Fruit fly (Drosophila melanogaster) whole organism, adult: ENCODE measurements around the gene RFeSP.

Source experiments
- CG11617 ChIP-seq: fragments of 200-800 bp; sonication (Bioruptor generic); optimal IDR thresholded peaks from 2 replicates; lab custom pipeline; 2017; ENCODE audit warnings: mild to moderate bottlenecking, missing biosample characterization, missing genetic modification reagents, missing genetic modification characterization
- CG12768 ChIP-seq: fragments of 200-800 bp; sonication (Bioruptor generic); optimal IDR thresholded peaks from 2 replicates; lab custom pipeline; 2017; ENCODE audit warnings: missing biosample characterization, missing genetic modification characterization, mild to moderate bottlenecking, moderate library complexity, missing genetic modification reagents
- CG14711 ChIP-seq: fragments of 200-800 bp; sonication (Bioruptor generic); optimal IDR thresholded peaks from 2 replicates; lab custom pipeline; 2018; ENCODE audit warnings: missing biosample characterization, mild to moderate bottlenecking, missing genetic modification characterization, moderate library complexity
- CG1620 ChIP-seq: fragments of 200-800 bp; sonication (Bioruptor generic); optimal IDR thresholded peaks from 2 replicates; lab custom pipeline; 2016; ENCODE audit warnings: missing biosample characterization, missing genetic modification characterization
- CG33017 ChIP-seq: fragments of 200-800 bp; sonication (Bioruptor generic); optimal IDR thresholded peaks from 2 replicates; lab custom pipeline; 2018; ENCODE audit warnings: missing biosample characterization, mild to moderate bottlenecking, missing genetic modification characterization, moderate library complexity
- CG5204 ChIP-seq: fragments of 200-800 bp; sonication (Bioruptor generic); optimal IDR thresholded peaks from 2 replicates; lab custom pipeline; 2016; ENCODE audit warnings: missing biosample characterization, missing genetic modification characterization
- CG7045 ChIP-seq: fragments of 200-800 bp; sonication (Bioruptor generic); optimal IDR thresholded peaks from 2 replicates; lab custom pipeline; 2017; ENCODE audit warnings: missing biosample characterization, mild to moderate bottlenecking, missing genetic modification characterization
- CG7101 ChIP-seq: fragments of 200-800 bp; sonication (Bioruptor generic); optimal IDR thresholded peaks from 2 replicates; lab custom pipeline; 2018; ENCODE audit warnings: missing biosample characterization, mild to moderate bottlenecking, missing genetic modification characterization, moderate library complexity
- Clk ChIP-seq: fragments of 200-800 bp; sonication (Bioruptor generic); optimal IDR thresholded peaks from 2 replicates; lab custom pipeline; 2017; ENCODE audit warnings: missing biosample characterization, missing genetic modification characterization
- Crg-1 ChIP-seq: fragments of 200-800 bp; sonication (Bioruptor generic); optimal IDR thresholded peaks from 2 replicates; lab custom pipeline; 2016; ENCODE audit warnings: missing biosample characterization, missing genetic modification characterization
- Hr96 ChIP-seq: fragments of 200-800 bp; sonication (Bioruptor generic); optimal IDR thresholded peaks from 2 replicates; lab custom pipeline; 2016; ENCODE audit warnings: missing biosample characterization, missing genetic modification characterization
- Mnt ChIP-seq: fragments of 200-800 bp; sonication (Bioruptor generic); optimal IDR thresholded peaks from 2 replicates; lab custom pipeline; 2016; ENCODE audit warnings: missing biosample characterization, mild to moderate bottlenecking, missing genetic modification characterization
- bab1 ChIP-seq: fragments of 200-800 bp; sonication (Bioruptor generic); optimal IDR thresholded peaks from 3 replicates; lab custom pipeline; 2019; ENCODE audit warnings: missing biosample characterization, mild to moderate bottlenecking, missing genetic modification characterization, moderate library complexity
- cic ChIP-seq: fragments of 200-800 bp; sonication (Bioruptor generic); optimal IDR thresholded peaks from 2 replicates; lab custom pipeline; 2017; ENCODE audit warnings: missing biosample characterization, mild to moderate bottlenecking, missing genetic modification characterization, moderate library complexity
- cnc ChIP-seq, 2 experiments: fragments of >200 bp; optimal IDR thresholded peaks; 2 replicates each; lab custom pipeline; 2017
- kay ChIP-seq: fragments of 200-800 bp; sonication (Bioruptor generic); peaks from one replicate; lab custom pipeline; 2016; ENCODE audit warnings: missing biosample characterization, missing genetic modification characterization, borderline replicate concordance
- ovo ChIP-seq: fragments of 200-800 bp; sonication (Bioruptor generic); optimal IDR thresholded peaks from 2 replicates; lab custom pipeline; 2016; ENCODE audit warnings: missing biosample characterization, missing genetic modification characterization
- pad ChIP-seq: fragments of 200-800 bp; sonication (Bioruptor generic); optimal IDR thresholded peaks from 3 replicates; lab custom pipeline; 2017; ENCODE audit warnings: missing biosample characterization, missing genetic modification characterization, mild to moderate bottlenecking, moderate library complexity, missing genetic modification reagents
- tj ChIP-seq: fragments of 200-800 bp; sonication (Bioruptor generic); optimal IDR thresholded peaks from 3 replicates; lab custom pipeline; 2017; ENCODE audit warnings: missing biosample characterization, mild to moderate bottlenecking, missing genetic modification characterization, moderate library complexity
- toe ChIP-seq: fragments of 200-800 bp; sonication (Bioruptor generic); optimal IDR thresholded peaks from 2 replicates; lab custom pipeline; 2016; ENCODE audit warnings: missing biosample characterization, missing genetic modification characterization

RFeSP gene

DNA sequence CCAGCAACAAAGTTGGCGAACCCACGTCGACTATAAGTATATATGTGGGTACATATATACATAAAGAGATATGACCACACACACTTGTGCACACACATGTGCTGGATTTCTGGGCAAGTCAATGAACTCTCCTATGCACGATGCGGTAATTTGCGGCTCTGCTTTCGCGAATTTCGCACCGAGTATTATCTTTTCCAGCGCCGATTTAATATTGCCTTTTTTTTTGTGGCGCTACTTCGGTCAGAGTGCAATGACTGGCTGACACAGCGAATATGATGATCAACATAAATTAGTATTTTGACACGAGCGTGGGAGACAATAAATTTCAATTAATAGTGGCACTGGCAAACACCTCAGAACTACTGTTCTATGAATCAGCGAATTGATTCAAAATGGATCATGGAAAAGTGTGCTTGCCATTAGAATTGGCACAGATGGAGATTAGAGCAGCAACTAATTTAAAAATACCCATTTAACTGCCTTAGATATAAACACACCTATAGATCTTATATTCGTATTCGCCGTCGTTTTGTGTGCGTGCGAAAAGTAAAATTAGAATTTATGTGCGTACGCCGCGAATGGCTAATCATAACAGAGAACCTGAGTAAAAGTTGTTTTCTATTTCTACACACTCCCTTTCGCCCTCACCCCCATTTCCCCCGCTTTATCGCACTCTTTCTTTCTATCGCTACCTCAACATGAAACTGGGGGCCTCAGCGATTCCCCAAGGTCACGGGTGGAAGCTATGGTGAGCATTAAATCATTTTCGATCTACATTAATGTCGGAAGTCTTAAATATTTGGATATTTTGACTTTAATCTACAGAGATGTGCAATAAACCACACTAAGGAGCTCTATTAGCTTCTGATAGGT is 17.7 kb upstream of the RFeSP start:
- no peak for TF ChIP-seq CG7101
- TF ChIP-seq ovo (GFP tag; lab: Kevin White, UChicago), result no peak
- no peak for TF ChIP-seq bab1
- no peak for TF ChIP-seq cic (GFP tag; lab: Kevin White, UChicago)
- TF ChIP-seq Mnt (GFP tag; lab: Kevin White, UChicago), result no peak
- TF ChIP-seq CG7045 (GFP tag; lab: Kevin White, UChicago), result no peak
- TF ChIP-seq CG14711, result no peak
- TF ChIP-seq CG12768 (GFP tag; lab: Kevin White, UChicago), result no peak

dm6 chr2L:1630576-1630975 is 16.6 kb upstream of the RFeSP start:
- TF ChIP-seq Clk (GFP tag; lab: Kevin White, UChicago) (no peak), CG14711 (no peak), ovo (GFP tag; lab: Kevin White, UChicago) (no peak), CG12768 (GFP tag; lab: Kevin White, UChicago) (no peak), CG1620 (GFP tag; lab: Kevin White, UChicago) (no peak), CG5204 (GFP tag; lab: Kevin White, UChicago) (no peak), Hr96 (GFP tag; lab: Kevin White, UChicago) (no peak), CG7101 (no peak), tj (GFP tag; lab: Kevin White, UChicago) (no peak), toe (GFP tag; lab: Kevin White, UChicago) (no peak), CG7045 (GFP tag; lab: Kevin White, UChicago) (no peak), CG11617 (GFP tag; lab: Kevin White, UChicago) (no peak), pad (no peak), cnc (optimal IDR thresholded peaks at IDR 0.05; lab: Kevin White, UChicago) (no peak), Crg-1 (GFP tag; lab: Kevin White, UChicago) (no peak), bab1 (no peak)

DNA sequence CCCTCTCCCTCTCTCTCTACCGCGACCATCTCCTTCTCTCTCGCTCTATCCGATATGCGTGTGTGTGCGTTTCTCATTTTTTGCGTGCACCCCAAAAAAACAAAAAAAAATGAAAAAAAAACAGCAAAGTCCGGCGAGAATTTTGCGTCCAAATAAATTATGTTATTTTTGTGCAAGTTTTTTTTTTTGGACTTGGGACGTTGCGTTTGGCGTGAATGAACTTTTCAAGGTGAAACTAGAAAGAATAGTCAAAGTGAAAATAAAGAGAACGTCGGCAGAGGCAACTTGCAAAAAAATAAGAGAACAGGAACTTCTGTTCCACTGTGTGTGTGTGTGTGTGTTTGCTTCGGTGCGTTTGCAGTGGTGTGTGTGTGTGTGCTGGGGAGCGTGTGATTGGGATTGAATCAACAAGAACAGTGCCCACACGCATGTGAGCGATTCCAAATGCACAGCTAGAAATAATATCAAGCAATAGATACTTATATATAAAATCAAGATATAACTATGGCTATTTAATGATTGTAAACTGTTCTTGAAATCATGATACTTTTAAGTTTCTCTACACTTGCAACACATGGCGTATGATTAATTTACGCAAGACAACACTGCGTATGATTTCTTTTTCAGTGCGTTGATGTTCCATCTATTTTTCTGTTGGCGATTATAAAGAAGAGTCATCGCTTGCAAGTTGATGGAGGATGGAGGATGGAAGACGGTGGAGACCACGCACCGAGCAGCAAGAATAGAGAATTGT is 15.4 kb upstream of the RFeSP start:
- no peak for TF ChIP-seq Clk (GFP tag; lab: Kevin White, UChicago)
- no peak for TF ChIP-seq cic (GFP tag; lab: Kevin White, UChicago)
- no peak for TF ChIP-seq cnc (optimal IDR thresholded peaks at IDR 0.05; lab: Kevin White, UChicago)
- no peak for TF ChIP-seq CG33017 (tag; lab: Kevin White, UChicago)
- no peak for TF ChIP-seq Mnt (GFP tag; lab: Kevin White, UChicago)
- TF ChIP-seq bab1, result no peak
- TF ChIP-seq CG7101, result no peak
- TF ChIP-seq Crg-1 (GFP tag; lab: Kevin White, UChicago), result no peak
- no peak for TF ChIP-seq CG1620 (GFP tag; lab: Kevin White, UChicago)
- TF ChIP-seq CG11617 (GFP tag; lab: Kevin White, UChicago), result no peak
- no peak for TF ChIP-seq tj (GFP tag; lab: Kevin White, UChicago)
- no peak for TF ChIP-seq Hr96 (GFP tag; lab: Kevin White, UChicago)
- TF ChIP-seq CG7045 (GFP tag; lab: Kevin White, UChicago), result no peak
- no peak for TF ChIP-seq kay (GFP tag; lab: Kevin White, UChicago)
- no peak for TF ChIP-seq ovo (GFP tag; lab: Kevin White, UChicago)
- no peak for TF ChIP-seq pad

dm6 chr2L:1628502-1628864 is 14.5 kb upstream of the RFeSP start:
- no peak for TF ChIP-seq cic (GFP tag; lab: Kevin White, UChicago)
- TF ChIP-seq Mnt (GFP tag; lab: Kevin White, UChicago), result no peak
- no peak for TF ChIP-seq ovo (GFP tag; lab: Kevin White, UChicago)
- TF ChIP-seq CG12768 (GFP tag; lab: Kevin White, UChicago), result no peak
- no peak for TF ChIP-seq CG7045 (GFP tag; lab: Kevin White, UChicago)
- TF ChIP-seq CG11617 (GFP tag; lab: Kevin White, UChicago), result no peak
- no peak for TF ChIP-seq bab1
- no peak for TF ChIP-seq Hr96 (GFP tag; lab: Kevin White, UChicago)
- TF ChIP-seq kay (GFP tag; lab: Kevin White, UChicago), result no peak
- no peak for TF ChIP-seq CG33017 (tag; lab: Kevin White, UChicago)
- TF ChIP-seq CG5204 (GFP tag; lab: Kevin White, UChicago), result no peak
- no peak for TF ChIP-seq tj (GFP tag; lab: Kevin White, UChicago)
- TF ChIP-seq pad, result no peak
- no peak for TF ChIP-seq CG1620 (GFP tag; lab: Kevin White, UChicago)
- TF ChIP-seq CG7101, result no peak
- TF ChIP-seq Clk (GFP tag; lab: Kevin White, UChicago), result no peak
- TF ChIP-seq cnc (optimal IDR thresholded peaks at IDR 0.05; lab: Kevin White, UChicago), result no peak
- TF ChIP-seq Crg-1 (GFP tag; lab: Kevin White, UChicago), result no peak
- no peak for TF ChIP-seq CG14711
- TF ChIP-seq toe (GFP tag; lab: Kevin White, UChicago), result no peak

- no peak for TF ChIP-seq CG7045 (GFP tag; lab: Kevin White, UChicago)
- no peak for TF ChIP-seq ovo (GFP tag; lab: Kevin White, UChicago)
- no peak for TF ChIP-seq CG11617 (GFP tag; lab: Kevin White, UChicago)
- TF ChIP-seq CG12768 (GFP tag; lab: Kevin White, UChicago), result no peak
- no peak for TF ChIP-seq CG5204 (GFP tag; lab: Kevin White, UChicago)
- no peak for TF ChIP-seq tj (GFP tag; lab: Kevin White, UChicago)
- no peak for TF ChIP-seq kay (GFP tag; lab: Kevin White, UChicago)
- TF ChIP-seq CG7101, result no peak
- no peak for TF ChIP-seq cic (GFP tag; lab: Kevin White, UChicago)
Measured at dm6 chr2L:1627824-1628501, 14.0 kb upstream of the RFeSP start.
